Worm (Caenorhabditis elegans) whole organism, midembryonic: ENCODE measurements around the gene C16D9.9.

Experiments
- T22C8.4 ChIP-seq: fragments of 200-800 bp; sonication (Bioruptor generic); IDR thresholded peaks from 2 replicates; pipeline ENCODE4 v1.3.6; 2022; ENCODE audit warnings: missing genetic modification characterization, missing compliant biosample characterization
- klf-2 ChIP-seq: fragments of 200-800 bp; sonication (Bioruptor generic); conservative IDR thresholded peaks from 2 replicates; pipeline ENCODE4 v1.3.6; 2022; ENCODE audit warnings: missing genetic modification reagents, missing genetic modification characterization, missing compliant biosample characterization
- ref-1 ChIP-seq: fragments of 200-800 bp; sonication (Bioruptor generic); conservative IDR thresholded peaks from 2 replicates; pipeline ENCODE4 v1.3.6; 2022; ENCODE audit warnings: missing genetic modification reagents, missing genetic modification characterization, missing compliant biosample characterization
- ztf-29 ChIP-seq: fragments of 200-800 bp; sonication (Bioruptor generic); IDR thresholded peaks from 2 replicates; pipeline ENCODE4 v1.3.6; 2022; ENCODE audit warnings: missing genetic modification reagents, missing genetic modification characterization, missing compliant biosample characterization

ce11 chrV:8254973-8255372 is 9.1 kb upstream of the C16D9.9 start:
- TF ChIP-seq T22C8.4 (GFP tag; lab: Robert Waterston, UW): no peak
- TF ChIP-seq ref-1: no peak
- no peak for TF ChIP-seq ztf-29 (GFP tag; lab: Robert Waterston, UW)
- TF ChIP-seq klf-2: no peak
